Worm (Caenorhabditis elegans) whole organism, midembryonic: ENCODE data around the gene ndub-2.

Experiments used
- cog-1 ChIP-seq: sonication (generic microtip); optimal IDR thresholded peaks from 2 replicates; lab custom pipeline; 2016; ENCODE audit warnings: missing genetic modification characterization, missing compliant biosample characterization
- klf-2 ChIP-seq: fragments of 200-800 bp; sonication (Bioruptor generic); conservative IDR thresholded peaks from 2 replicates; pipeline ENCODE4 v1.3.6; 2022; ENCODE audit warnings: missing genetic modification reagents, missing genetic modification characterization, missing compliant biosample characterization
- med-1 ChIP-seq: sonication (generic microtip); optimal IDR thresholded peaks from 2 replicates; lab custom pipeline; 2017; ENCODE audit warnings: missing genetic modification characterization, mild to moderate bottlenecking, missing compliant biosample characterization, antibody characterized with exemption, missing genetic modification reagents; ENCODE audit not compliant: insufficient read depth
- ztf-29 ChIP-seq: fragments of 200-800 bp; sonication (Bioruptor generic); IDR thresholded peaks from 2 replicates; pipeline ENCODE4 v1.3.6; 2022; ENCODE audit warnings: missing genetic modification reagents, missing genetic modification characterization, missing compliant biosample characterization

- TF ChIP-seq klf-2 (GFP tag; lab: Robert Waterston, UW) (no peak), ztf-29 (GFP tag; lab: Robert Waterston, UW) (no peak), med-1 (no peak), cog-1 (no peak)
Measured at ce11 chrII:8973516-8974043, 22.6 kb upstream of the ndub-2 start, which contains the start of gene tomm-40.
